Worm (Caenorhabditis elegans): ENCODE results near the gene nas-19.

DNA sequence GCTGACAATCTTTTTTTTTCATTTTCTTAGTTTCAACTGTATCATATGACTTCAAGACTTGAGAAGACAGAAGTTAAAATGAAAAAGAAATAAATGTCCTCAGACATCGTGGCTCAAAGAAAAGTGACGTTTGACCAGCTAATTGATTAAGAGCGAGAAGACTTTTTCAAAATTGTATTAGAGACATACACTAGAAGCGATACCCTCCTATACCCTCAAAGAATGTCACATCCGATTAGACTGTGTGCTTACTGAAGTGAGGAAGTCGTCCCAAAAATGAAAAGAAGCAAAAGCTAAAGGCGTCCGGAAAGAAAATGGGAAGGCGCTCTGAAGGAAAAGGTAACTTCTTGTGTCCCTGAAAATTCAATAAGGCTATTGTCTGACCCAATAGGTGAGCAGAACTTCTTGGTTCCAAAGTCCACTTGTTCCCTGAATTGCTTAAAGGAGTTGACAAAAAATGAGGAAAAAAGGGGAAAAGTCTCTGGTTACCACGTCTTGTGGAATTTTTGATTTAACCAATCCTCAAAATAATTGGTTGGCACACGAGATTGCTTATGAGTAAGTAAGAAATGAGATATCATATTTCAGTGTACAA is 30.1 kb downstream of the nas-19 start:
- no peak for TF ChIP-seq unc-130 (GFP tag; optimal IDR thresholded peaks at IDR 0.05)
- TF ChIP-seq egl-44 (GFP tag; IDR thresholded peaks at IDR 0.05): no peak
- TF ChIP-seq pha-4 (tag; optimal IDR thresholded peaks at IDR 0.05): no peak
- TF ChIP-seq gei-17 (GFP tag; optimal IDR thresholded peaks at IDR 0.05): no peak
